Worm (Caenorhabditis elegans) whole organism, young adult: ENCODE measurements around the gene unc-32.
A peak's percentile ranks its signal among the peaks of the same experiment; 100 is the strongest.

ENCODE experiments used
- B0019.2 ChIP-seq: fragments of 200-800 bp; sonication (Bioruptor generic); conservative IDR thresholded peaks from 2 replicates; pipeline ENCODE4 v1.3.6; 2022; ENCODE audit warnings: missing genetic modification reagents, missing genetic modification characterization, missing compliant biosample characterization
- B0261.1 ChIP-seq: sonication (generic microtip); optimal IDR thresholded peaks from 2 replicates; lab custom pipeline; 2016; ENCODE audit warnings: mild to moderate bottlenecking, missing genetic modification characterization, moderate library complexity, missing compliant biosample characterization
- C06A6.2 ChIP-seq: fragments of 200-800 bp; sonication (Bioruptor generic); conservative IDR thresholded peaks from 2 replicates; pipeline ENCODE4 v1.3.6; 2022; ENCODE audit warnings: missing genetic modification characterization, missing compliant biosample characterization
- C17E4.6 ChIP-seq: fragments of 200-800 bp; sonication (Bioruptor generic); IDR thresholded peaks from 2 replicates; pipeline ENCODE4 v1.3.6; 2022; ENCODE audit warnings: missing genetic modification reagents, missing genetic modification characterization, missing compliant biosample characterization
- F37B4.10 ChIP-seq: fragments of 200-800 bp; sonication (Bioruptor generic); IDR thresholded peaks from 2 replicates; pipeline ENCODE4 v1.3.6; 2022; ENCODE audit warnings: missing genetic modification characterization, missing compliant biosample characterization
- F39B2.1 ChIP-seq: fragments of 200-800 bp; sonication (Bioruptor generic); IDR thresholded peaks from 2 replicates; pipeline ENCODE4 v1.3.6; 2022; ENCODE audit warnings: missing genetic modification reagents, missing genetic modification characterization, missing compliant biosample characterization
- F55B11.4 ChIP-seq: sonication (generic microtip); optimal IDR thresholded peaks from 2 replicates; lab custom pipeline; 2016; ENCODE audit warnings: missing compliant biosample characterization, missing genetic modification characterization, borderline replicate concordance; ENCODE audit not compliant: insufficient read depth
- F57A8.1 ChIP-seq: fragments of 200-800 bp; sonication (Bioruptor generic); optimal IDR thresholded peaks from 2 replicates; lab custom pipeline; 2018; ENCODE audit warnings: mild to moderate bottlenecking, missing genetic modification characterization, moderate library complexity, missing compliant biosample characterization
- T07F8.4 ChIP-seq: sonication (generic microtip); optimal IDR thresholded peaks from 2 replicates; lab custom pipeline; 2016; ENCODE audit warnings: mild to moderate bottlenecking, missing genetic modification characterization, moderate library complexity, missing compliant biosample characterization
- Y67H2A.10 ChIP-seq: fragments of 200-800 bp; sonication (Bioruptor generic); conservative IDR thresholded peaks from 2 replicates; pipeline ENCODE4 v1.3.6; 2022; ENCODE audit warnings: missing genetic modification reagents, missing genetic modification characterization, missing compliant biosample characterization
- Y79H2A.3 ChIP-seq: fragments of 200-800 bp; sonication (Bioruptor generic); conservative IDR thresholded peaks from 2 replicates; pipeline ENCODE4 v1.3.6; 2022; ENCODE audit warnings: missing genetic modification reagents, missing genetic modification characterization, missing compliant biosample characterization
- Y95B8A.8 ChIP-seq: fragments of 200-800 bp; sonication (Bioruptor generic); IDR thresholded peaks from 2 replicates; pipeline ENCODE4 v1.3.6; 2022; ENCODE audit warnings: missing genetic modification reagents, missing genetic modification characterization, missing compliant biosample characterization
- ZK185.1 ChIP-seq: sonication (generic microtip); optimal IDR thresholded peaks from 2 replicates; lab custom pipeline; 2016; ENCODE audit warnings: mild to moderate bottlenecking, missing genetic modification characterization, missing compliant biosample characterization; ENCODE audit not compliant: poor library complexity, severe bottlenecking
- akir-1 ChIP-seq: fragments of 200-800 bp; sonication (Bioruptor generic); optimal IDR thresholded peaks from 2 replicates; lab custom pipeline; 2018; ENCODE audit warnings: mild to moderate bottlenecking, missing genetic modification characterization, moderate library complexity, missing compliant biosample characterization
- ama-1 ChIP-seq, 3 experiments: fragments of 150-350 bp in 1 of 3; sonication (generic microtip) in 2 of 3; optimal IDR thresholded peaks; 2 replicates each; lab custom pipeline; 2014 to 2018; ENCODE audit warnings: missing biosample characterization in 2 of 3, missing genetic modification characterization in 2 of 3, missing genetic modification reagents in 2 of 3
- aptf-2 ChIP-seq: fragments of 200-800 bp; sonication (Bioruptor generic); conservative IDR thresholded peaks from 2 replicates; pipeline ENCODE4 v1.3.6; 2022; ENCODE audit warnings: missing genetic modification reagents, missing genetic modification characterization, missing compliant biosample characterization
- aptf-3 ChIP-seq: fragments of 200-800 bp; sonication (Bioruptor generic); IDR thresholded peaks from 2 replicates; pipeline ENCODE4 v1.3.6; 2022; ENCODE audit warnings: missing genetic modification characterization, missing compliant biosample characterization
- attf-6 ChIP-seq: fragments of 200-800 bp; sonication (Bioruptor generic); IDR thresholded peaks from 2 replicates; pipeline ENCODE4 v1.3.6; 2022; ENCODE audit warnings: missing genetic modification reagents, missing genetic modification characterization, missing compliant biosample characterization
- bed-2 ChIP-seq: fragments of 200-800 bp; sonication (Bioruptor generic); IDR thresholded peaks from 2 replicates; pipeline ENCODE4 v1.3.6; 2022; ENCODE audit warnings: missing genetic modification reagents, missing genetic modification characterization, missing compliant biosample characterization
- cebp-1 ChIP-seq, 2 experiments: fragments of 200-800 bp in 1 of 2; sonication (Bioruptor generic) in 1 of 2; sonication (generic microtip) in 1 of 2; IDR thresholded peaks in 1 of 2; optimal IDR thresholded peaks in 1 of 2; 2 replicates each; pipeline versions ENCODE4 v1.3.6 to Lab custom; 2017 to 2022; ENCODE audit warnings: missing compliant biosample characterization in 2 of 2, missing genetic modification characterization in 2 of 2, mild to moderate bottlenecking in 1 of 2, missing genetic modification reagents in 1 of 2, moderate library complexity in 1 of 2
- cebp-2 ChIP-seq: fragments of 200-800 bp; sonication (Bioruptor generic); IDR thresholded peaks from 2 replicates; pipeline ENCODE4 v1.3.6; 2022; ENCODE audit warnings: missing genetic modification characterization, missing compliant biosample characterization
- ceh-40 ChIP-seq: fragments of 200-800 bp; sonication (Bioruptor generic); IDR thresholded peaks from 2 replicates; pipeline ENCODE4 v1.3.6; 2022; ENCODE audit warnings: missing genetic modification characterization, missing compliant biosample characterization
- chd-7 ChIP-seq: sonication (generic microtip); optimal IDR thresholded peaks from 2 replicates; lab custom pipeline; 2016; ENCODE audit warnings: mild to moderate bottlenecking, missing genetic modification characterization, moderate library complexity, missing compliant biosample characterization
- egl-44 ChIP-seq: fragments of 200-800 bp; sonication (Bioruptor generic); IDR thresholded peaks from 2 replicates; pipeline ENCODE4 v1.3.6; 2022; ENCODE audit warnings: missing genetic modification reagents, missing genetic modification characterization, missing compliant biosample characterization
- egrh-3 ChIP-seq: fragments of 200-800 bp; sonication (Bioruptor generic); IDR thresholded peaks from 2 replicates; pipeline ENCODE4 v1.3.6; 2022; ENCODE audit warnings: missing genetic modification reagents, missing genetic modification characterization, missing compliant biosample characterization
- fkh-3 ChIP-seq: sonication (generic microtip); optimal IDR thresholded peaks from 2 replicates; lab custom pipeline; 2016; ENCODE audit warnings: mild to moderate bottlenecking, missing genetic modification characterization, missing compliant biosample characterization
- hlh-12 ChIP-seq: sonication (generic microtip); optimal IDR thresholded peaks from 2 replicates; lab custom pipeline; 2016; ENCODE audit warnings: missing genetic modification characterization, missing compliant biosample characterization
- hsf-1 ChIP-seq: fragments of 200-800 bp; sonication (Bioruptor generic); IDR thresholded peaks from 2 replicates; pipeline ENCODE4 v1.3.6; 2022; ENCODE audit warnings: missing genetic modification reagents, missing genetic modification characterization, missing compliant biosample characterization
- lag-1 ChIP-seq: fragments of 200-800 bp; sonication (Bioruptor generic); IDR thresholded peaks from 2 replicates; pipeline ENCODE4 v1.3.6; 2022; ENCODE audit warnings: missing genetic modification reagents, missing genetic modification characterization, missing compliant biosample characterization
- lin-26 ChIP-seq: fragments of 200-800 bp; sonication (Bioruptor generic); IDR thresholded peaks from 2 replicates; pipeline ENCODE4 v1.3.6; 2022; ENCODE audit warnings: missing genetic modification reagents, missing genetic modification characterization, missing compliant biosample characterization
- lin-54 ChIP-seq: fragments of 200-800 bp; sonication (Bioruptor generic); optimal IDR thresholded peaks from 2 replicates; lab custom pipeline; 2018; ENCODE audit warnings: mild to moderate bottlenecking, missing genetic modification characterization, missing compliant biosample characterization
- lir-1 ChIP-seq: fragments of 200-800 bp; sonication (Bioruptor generic); conservative IDR thresholded peaks from 2 replicates; pipeline ENCODE4 v1.3.6; 2022; ENCODE audit warnings: missing genetic modification reagents, missing genetic modification characterization, missing compliant biosample characterization
- madf-10 ChIP-seq: sonication (generic microtip); optimal IDR thresholded peaks from 2 replicates; lab custom pipeline; 2016; ENCODE audit warnings: mild to moderate bottlenecking, missing genetic modification characterization, missing compliant biosample characterization
- mel-28 ChIP-seq: sonication (generic microtip); optimal IDR thresholded peaks from 2 replicates; lab custom pipeline; 2016; ENCODE audit warnings: borderline replicate concordance, mild to moderate bottlenecking, missing genetic modification characterization, missing compliant biosample characterization
- mes-4 ChIP-seq: sonication (generic microtip); optimal IDR thresholded peaks from 2 replicates; lab custom pipeline; 2016; ENCODE audit warnings: missing genotype, missing genetic modification characterization, missing compliant biosample characterization
- nfya-2 ChIP-seq: fragments of 200-800 bp; sonication (Bioruptor generic); IDR thresholded peaks from 2 replicates; pipeline ENCODE4 v1.3.6; 2022; ENCODE audit warnings: missing genetic modification reagents, missing genetic modification characterization, missing compliant biosample characterization
- nhr-120 ChIP-seq: fragments of 200-800 bp; sonication (Bioruptor generic); IDR thresholded peaks from 2 replicates; pipeline ENCODE4 v1.3.6; 2022; ENCODE audit warnings: missing genetic modification characterization, missing compliant biosample characterization
- nhr-179 ChIP-seq: sonication (generic microtip); optimal IDR thresholded peaks from 2 replicates; lab custom pipeline; 2016; ENCODE audit warnings: mild to moderate bottlenecking, missing genetic modification characterization, missing compliant biosample characterization
- nhr-80 ChIP-seq: sonication (generic microtip); optimal IDR thresholded peaks from 2 replicates; lab custom pipeline; 2016; ENCODE audit warnings: missing genetic modification characterization, missing compliant biosample characterization
- pbrm-1 ChIP-seq: fragments of 200-800 bp; sonication (Bioruptor generic); IDR thresholded peaks from 2 replicates; pipeline ENCODE4 v1.3.6; 2022; ENCODE audit warnings: missing genetic modification reagents, missing genetic modification characterization, missing compliant biosample characterization
- rcor-1 ChIP-seq: fragments of 200-800 bp; sonication (Bioruptor generic); IDR thresholded peaks from 2 replicates; pipeline ENCODE4 v1.3.6; 2022; ENCODE audit warnings: missing genetic modification reagents, missing genetic modification characterization, missing compliant biosample characterization
- rec-8 ChIP-seq, 2 experiments: sonication (generic microtip); optimal IDR thresholded peaks; 2 replicates each; lab custom pipeline; 2016; ENCODE audit warnings: mild to moderate bottlenecking in 2 of 2, missing genetic modification characterization in 2 of 2, missing genetic modification reagents in 2 of 2, missing genotype in 2 of 2, missing biosample characterization in 1 of 2, missing compliant biosample characterization in 1 of 2, moderate library complexity in 1 of 2
- rpc-1 ChIP-seq, 2 experiments: fragments of 150-350 bp in 1 of 2; sonication (generic microtip) in 1 of 2; optimal IDR thresholded peaks; 2 replicates each; lab custom pipeline; 2014 to 2018; ENCODE audit warnings: missing biosample characterization in 1 of 2, missing genetic modification characterization in 1 of 2, missing genetic modification reagents in 1 of 2, missing genotype in 1 of 2
- sdz-38 ChIP-seq: sonication (generic microtip); optimal IDR thresholded peaks from 2 replicates; lab custom pipeline; 2016; ENCODE audit warnings: missing genotype, missing genetic modification characterization, missing compliant biosample characterization
- snpc-3.4 ChIP-seq: sonication (generic microtip); optimal IDR thresholded peaks from 2 replicates; lab custom pipeline; 2017; ENCODE audit warnings: missing genetic modification characterization, mild to moderate bottlenecking, missing compliant biosample characterization, antibody characterized with exemption, moderate library complexity, missing genotype, missing genetic modification reagents
- ztf-25 ChIP-seq: fragments of 200-800 bp; sonication (Bioruptor generic); IDR thresholded peaks from 2 replicates; pipeline ENCODE4 v1.3.6; 2022; ENCODE audit warnings: missing genetic modification reagents, missing genetic modification characterization, missing compliant biosample characterization
- ztf-28 ChIP-seq: fragments of 200-800 bp; sonication (Bioruptor generic); IDR thresholded peaks from 2 replicates; pipeline ENCODE4 v1.3.6; 2022; ENCODE audit warnings: missing genetic modification reagents, missing genetic modification characterization, missing compliant biosample characterization

The unc-32 gene

DNA sequence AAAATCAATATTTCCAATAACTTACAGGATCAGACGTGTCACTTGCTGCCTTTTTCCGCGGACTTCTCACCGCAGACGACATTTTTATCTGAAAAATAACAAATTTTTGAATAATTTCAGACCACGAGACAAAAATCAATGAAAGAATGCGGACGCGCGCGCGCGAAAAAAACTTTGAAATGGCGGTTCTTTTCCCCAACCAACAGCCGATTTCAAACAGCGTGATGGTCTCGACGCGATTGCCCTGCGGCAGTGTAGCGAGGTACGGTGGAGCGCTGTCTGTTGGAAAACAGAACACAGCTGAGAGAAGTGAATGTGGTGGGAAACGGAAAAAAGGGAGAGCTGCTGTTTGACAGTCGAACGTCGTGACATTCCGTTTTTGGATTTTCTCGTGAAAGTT is 1.4 kb upstream of the unc-32 start, which contains the start of gene lin-9 (continued):
- peak; percentile 86 for TF ChIP-seq madf-10 (tag; lab: Kevin White, UChicago)
- peak; percentile 85 for TF ChIP-seq cebp-1 (GFP tag; IDR thresholded peaks at IDR 0.05; lab: Robert Waterston, UW)
- TF ChIP-seq cebp-1 (tag; optimal IDR thresholded peaks at IDR 0.05; lab: Kevin White, UChicago), result peak; percentile 94
- peak; percentile 96 for TF ChIP-seq pbrm-1 (GFP tag; lab: Robert Waterston, UW)
- TF ChIP-seq akir-1 (GFP tag; lab: Kevin White, UChicago), result no peak
- TF ChIP-seq lin-54, result peak; percentile 99
- no peak for TF ChIP-seq nhr-179 (tag; lab: Kevin White, UChicago)
- TF ChIP-seq C17E4.6 (GFP tag; lab: Robert Waterston, UW), result peak; percentile 95
- peak; percentile 87 for TF ChIP-seq chd-7 (tag; lab: Kevin White, UChicago)
- peak; percentile 91 for TF ChIP-seq ZK185.1 (tag; lab: Kevin White, UChicago)
- peak; percentile 82 for TF ChIP-seq Y67H2A.10 (GFP tag; lab: Robert Waterston, UW)
- 0 out of 2 replicates have a peak, but pooled peaks have one; percentile 45 for TF ChIP-seq attf-6 (GFP tag; lab: Robert Waterston, UW)
- TF ChIP-seq lin-26, result peak; percentile 15; the same call in 1 of the 2 replicates
- no peak for TF ChIP-seq F55B11.4 (tag; lab: Kevin White, UChicago)
- peak; percentile 84 for TF ChIP-seq aptf-2 (GFP tag; lab: Robert Waterston, UW)
- TF ChIP-seq snpc-3.4 (tag; lab: Kevin White, UChicago), result peak; percentile 90
- no peak for TF ChIP-seq mes-4
- peak; percentile 74; the same call in 1 of the 2 replicates for TF ChIP-seq ztf-28
- 0 out of 2 replicates have a peak, but pooled peaks have one; percentile 14 for TF ChIP-seq ceh-40 (GFP tag; lab: Robert Waterston, UW)
- TF ChIP-seq T07F8.4 (tag; lab: Kevin White, UChicago), result peak; percentile 19
- TF ChIP-seq bed-2, result peak; percentile 91
- TF ChIP-seq lag-1 (GFP tag; lab: Robert Waterston, UW), result no peak
- no peak for TF ChIP-seq rec-8 (tag; optimal IDR thresholded peaks at IDR 0.05; lab: Kevin White, UChicago)
- TF ChIP-seq B0019.2 (GFP tag; lab: Robert Waterston, UW), result peak; percentile 89
- TF ChIP-seq hsf-1 (GFP tag; lab: Robert Waterston, UW), result peak; percentile 93
- TF ChIP-seq nhr-120 (GFP tag; lab: Robert Waterston, UW), result no peak
- no peak for TF ChIP-seq hlh-12 (tag; lab: Kevin White, UChicago)
- 0 out of 2 replicates have a peak, but pooled peaks have one; percentile 28 for TF ChIP-seq cebp-2 (GFP tag; lab: Robert Waterston, UW)
- TF ChIP-seq Y95B8A.8 (GFP tag; lab: Robert Waterston, UW), result peak; percentile 93
- TF ChIP-seq lir-1 (GFP tag; lab: Robert Waterston, UW), result peak; percentile 78
- peak; percentile 91; the same call in 1 of the 2 replicates for TF ChIP-seq F37B4.10
- 0 out of 2 replicates have a peak, but pooled peaks have one; percentile 89 for TF ChIP-seq nfya-2
- TF ChIP-seq nhr-80, result peak; percentile 76
- no peak for TF ChIP-seq F57A8.1 (GFP tag; lab: Kevin White, UChicago)
- TF ChIP-seq fkh-3 (tag; lab: Kevin White, UChicago), result no peak
- no peak for TF ChIP-seq ama-1 (optimal IDR thresholded peaks at IDR 0.05; lab: Kevin White, UChicago)
- no peak for TF ChIP-seq ama-1 (GFP tag; optimal IDR thresholded peaks at IDR 0.05; lab: Kevin White, UChicago)
- peak; percentile 86 for TF ChIP-seq C06A6.2 (GFP tag; lab: Robert Waterston, UW)
- no peak for TF ChIP-seq aptf-3 (GFP tag; lab: Robert Waterston, UW)
- no peak for TF ChIP-seq rpc-1 (optimal IDR thresholded peaks at IDR 0.05; lab: Kevin White, UChicago)
- no peak for TF ChIP-seq rpc-1 (tag; optimal IDR thresholded peaks at IDR 0.05; lab: Kevin White, UChicago)
- no peak for TF ChIP-seq mel-28 (tag; lab: Kevin White, UChicago)
- TF ChIP-seq F39B2.1 (GFP tag; lab: Robert Waterston, UW), result peak; percentile 91
- peak; percentile 10 for TF ChIP-seq B0261.1 (tag; lab: Kevin White, UChicago)
- peak; percentile 82 for TF ChIP-seq Y79H2A.3 (GFP tag; lab: Robert Waterston, UW)
- TF ChIP-seq ztf-25, result no peak
- TF ChIP-seq rcor-1 (GFP tag; lab: Robert Waterston, UW), result peak; percentile 96
- peak; percentile 41; the same call in 1 of the 2 replicates for TF ChIP-seq egl-44 (GFP tag; lab: Robert Waterston, UW)
- TF ChIP-seq sdz-38, result no peak
- peak; percentile 82 for TF ChIP-seq egrh-3 (GFP tag; lab: Robert Waterston, UW)
